Worm (Caenorhabditis elegans): Measurements from ENCODE around the gene W04G3.11.

W04G3.11 gene

DNA sequence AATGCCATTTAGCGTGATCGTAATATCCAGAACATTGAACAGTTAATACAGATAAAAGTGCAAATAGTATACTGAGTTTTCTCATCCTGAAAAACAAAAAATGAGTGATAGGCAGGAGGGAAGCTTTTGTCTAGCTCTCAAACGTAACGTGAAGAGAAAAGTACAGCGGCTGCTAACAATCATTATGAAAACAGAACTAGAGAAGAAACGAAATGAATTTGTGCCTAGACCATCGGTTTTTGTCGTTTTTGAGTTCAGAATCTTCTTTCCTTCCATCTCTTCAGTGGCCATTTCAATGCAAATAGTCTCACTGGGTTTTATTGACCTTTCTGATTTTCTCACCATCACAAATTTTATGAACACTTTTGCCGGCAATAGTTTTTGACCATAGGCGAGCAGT is 3.8 kb upstream of the W04G3.11 start, which contains the start of gene W04G3.7:
W04G3.7 (minus strand) TSS at position 101 of the 400 bp plus-strand sequence.
- TF ChIP-seq ctbp-1 (GFP tag; IDR thresholded peaks at IDR 0.05), result no peak
- no peak for TF ChIP-seq ceh-44 (GFP tag; IDR thresholded peaks at IDR 0.05)
- TF ChIP-seq unc-130 (GFP tag; optimal IDR thresholded peaks at IDR 0.05), result no peak
- TF ChIP-seq mdl-1 (tag; optimal IDR thresholded peaks at IDR 0.05), result no peak
- TF ChIP-seq nhr-25 (tag; optimal IDR thresholded peaks at IDR 0.05; ENCODE audit: borderline replicate concordance, insufficient read depth), result no peak
- no peak for TF ChIP-seq Y75B8A.6 (GFP tag; IDR thresholded peaks at IDR 0.05)
- no peak for TF ChIP-seq daf-12 (tag; optimal IDR thresholded peaks at IDR 0.05)
- TF ChIP-seq ces-1 (GFP tag; optimal IDR thresholded peaks at IDR 0.05), result no peak
- no peak for TF ChIP-seq cey-2 (tag; optimal IDR thresholded peaks at IDR 0.05; ENCODE audit: borderline replicate concordance, insufficient read depth)
- no peak for TF ChIP-seq daf-16 (GFP tag; optimal IDR thresholded peaks at IDR 0.05)
- TF ChIP-seq daf-16 (tag; optimal IDR thresholded peaks at IDR 0.05), result no peak
- no peak for TF ChIP-seq zip-2 (tag; optimal IDR thresholded peaks at IDR 0.05)
- TF ChIP-seq nhr-102 (tag; optimal IDR thresholded peaks at IDR 0.05), result no peak
- no peak for TF ChIP-seq dve-1 (tag; optimal IDR thresholded peaks at IDR 0.05; ENCODE audit: insufficient read depth)
- TF ChIP-seq zfp-2 (tag; optimal IDR thresholded peaks at IDR 0.05), result no peak
- TF ChIP-seq hlh-30 (tag; optimal IDR thresholded peaks at IDR 0.05; ENCODE audit: insufficient read depth), result no peak
- TF ChIP-seq Y48G9A.11 (GFP tag; IDR thresholded peaks at IDR 0.05), result no peak
- TF ChIP-seq lsy-2 (tag; optimal IDR thresholded peaks at IDR 0.05), result no peak
- no peak for TF ChIP-seq F26F4.8 (GFP tag; conservative IDR thresholded peaks at IDR 0.05)
- no peak for TF ChIP-seq mdt-29 (GFP tag; IDR thresholded peaks at IDR 0.05)

DNA sequence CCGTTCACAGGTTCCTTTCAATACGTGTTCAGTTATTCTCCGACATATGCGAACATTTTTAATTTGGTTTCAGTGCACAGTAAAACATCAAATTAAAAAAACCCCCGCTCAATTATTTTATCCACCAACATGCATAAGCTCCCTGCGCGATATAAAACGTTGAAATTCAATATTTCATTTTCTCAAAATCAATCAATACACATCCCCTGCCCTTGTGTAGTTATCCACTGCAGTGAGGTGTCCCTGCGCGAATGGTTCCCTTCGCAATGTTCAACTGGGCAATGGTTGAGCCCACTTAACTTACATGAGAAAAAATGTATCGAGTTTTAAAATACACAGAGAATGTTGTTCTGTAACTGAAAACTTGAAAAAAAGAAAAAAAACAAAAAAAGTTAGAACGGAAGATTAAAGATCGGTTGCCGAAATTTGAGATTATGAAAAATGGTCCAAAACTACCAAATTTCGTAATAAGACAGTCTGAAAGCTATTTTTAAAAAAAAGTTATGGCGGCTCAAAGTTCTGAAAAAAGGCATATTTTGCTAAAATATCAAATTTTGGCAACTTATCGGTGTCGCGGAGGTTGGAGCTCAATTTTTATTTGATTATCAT is 5.1 kb downstream of the W04G3.11 start:
- TF ChIP-seq pqm-1 (tag; optimal IDR thresholded peaks at IDR 0.05) (peak; percentile 82), ceh-32 (tag; optimal IDR thresholded peaks at IDR 0.05; ENCODE audit: poor library complexity) (peak; percentile 93), nhr-111 (GFP tag; optimal IDR thresholded peaks at IDR 0.05) (peak; percentile 74), zip-11 (GFP tag; IDR thresholded peaks at IDR 0.05) (peak; percentile 48; the same call in 1 of the 2 replicates), nhr-11 (tag; optimal IDR thresholded peaks at IDR 0.05) (peak; percentile 97), pha-4 (GFP tag; IDR thresholded peaks at IDR 0.05) (peak; percentile 98), pha-4 (tag; optimal IDR thresholded peaks at IDR 0.05) (peak; percentile 100), sdz-12 (GFP tag; optimal IDR thresholded peaks at IDR 0.05) (peak; percentile 90), ces-1 (GFP tag; optimal IDR thresholded peaks at IDR 0.05) (peak; percentile 98), spr-3 (GFP tag; optimal IDR thresholded peaks at IDR 0.05) (peak; percentile 99), nhr-42 (GFP tag; IDR thresholded peaks at IDR 0.05) (peak; percentile 100), ceh-44 (GFP tag; IDR thresholded peaks at IDR 0.05) (peak; percentile 95), hlh-11 (tag; optimal IDR thresholded peaks at IDR 0.05) (peak; percentile 99), nhr-76 (tag; optimal IDR thresholded peaks at IDR 0.05) (peak; percentile 88), ceh-28 (tag; optimal IDR thresholded peaks at IDR 0.05) (peak; percentile 100), fos-1 (tag; optimal IDR thresholded peaks at IDR 0.05) (peak; percentile 100), lsy-2 (tag; optimal IDR thresholded peaks at IDR 0.05) (peak; percentile 98), F37D6.2 (tag; optimal IDR thresholded peaks at IDR 0.05) (peak; percentile 100), vab-7 (GFP tag; IDR thresholded peaks at IDR 0.05) (peak; percentile 99), ama-1 (optimal IDR thresholded peaks at IDR 0.05) (no peak), dmd-9 (GFP tag; IDR thresholded peaks at IDR 0.05) (peak; percentile 95), T20F7.1 (GFP tag; optimal IDR thresholded peaks at IDR 0.05) (peak; percentile 94), hlh-30 (tag; optimal IDR thresholded peaks at IDR 0.05; ENCODE audit: insufficient read depth) (peak; percentile 96), ztf-11 (tag; optimal IDR thresholded peaks at IDR 0.05) (peak; percentile 100), spr-1 (tag; optimal IDR thresholded peaks at IDR 0.05) (peak; percentile 99), ZK546.5 (tag; optimal IDR thresholded peaks at IDR 0.05) (peak; percentile 67 to 83), aly-2 (tag; optimal IDR thresholded peaks at IDR 0.05) (peak; percentile 73), lin-15B (tag; optimal IDR thresholded peaks at IDR 0.05) (peak; percentile 82), nhr-10 (tag; optimal IDR thresholded peaks at IDR 0.05) (peak; percentile 100), T26A8.4 (GFP tag; IDR thresholded peaks at IDR 0.05) (peak; percentile 100), Y48G9A.11 (GFP tag; IDR thresholded peaks at IDR 0.05) (no peak; the same call in 1 of the 2 replicates), jun-1 (tag; optimal IDR thresholded peaks at IDR 0.05) (peak; percentile 100), Y105C5A.15 (GFP tag; IDR thresholded peaks at IDR 0.05) (peak; percentile 98), F49E8.2 (tag; optimal IDR thresholded peaks at IDR 0.05; ENCODE audit: borderline replicate concordance) (peak; percentile 70)

All from whole organism, L4 larva.